Fruit fly (Drosophila melanogaster) S2 (cell line): Measurements from ENCODE around the gene COX6B.

ENCODE experiments used
- CG8478 ChIP-seq: fragments of >200 bp; optimal IDR thresholded peaks from 2 replicates; lab custom pipeline; 2018
- CTCF ChIP-seq, 2 experiments: fragments of >200 bp; optimal IDR thresholded peaks; 2 replicates each; lab custom pipeline; 2018

The COX6B gene

DNA sequence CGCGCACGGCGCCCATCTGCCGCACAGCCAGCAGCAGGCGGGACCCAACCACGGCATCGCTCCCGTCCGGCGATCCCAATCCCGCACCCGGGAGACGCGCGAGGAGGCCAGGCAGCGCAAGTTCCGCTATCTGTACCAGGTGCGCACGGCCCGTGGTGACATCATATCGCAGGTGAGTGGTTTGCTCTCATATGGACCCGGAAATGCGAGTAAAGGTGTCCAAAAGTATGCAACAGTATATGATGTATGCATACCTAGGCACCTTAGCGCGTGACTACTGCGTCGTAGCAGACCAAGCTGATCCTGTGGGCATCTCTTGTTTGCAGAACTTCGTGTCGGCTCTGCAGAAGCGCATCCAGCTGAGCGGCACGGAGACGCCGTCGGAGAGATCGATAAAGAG lies 6.3 kb downstream of the COX6B start:
- TF ChIP-seq CTCF (optimal IDR thresholded peaks at IDR 0.05; lab: Kevin White, UChicago) (no peak), CG8478 (lab: Kevin White, UChicago) (no peak)

DNA sequence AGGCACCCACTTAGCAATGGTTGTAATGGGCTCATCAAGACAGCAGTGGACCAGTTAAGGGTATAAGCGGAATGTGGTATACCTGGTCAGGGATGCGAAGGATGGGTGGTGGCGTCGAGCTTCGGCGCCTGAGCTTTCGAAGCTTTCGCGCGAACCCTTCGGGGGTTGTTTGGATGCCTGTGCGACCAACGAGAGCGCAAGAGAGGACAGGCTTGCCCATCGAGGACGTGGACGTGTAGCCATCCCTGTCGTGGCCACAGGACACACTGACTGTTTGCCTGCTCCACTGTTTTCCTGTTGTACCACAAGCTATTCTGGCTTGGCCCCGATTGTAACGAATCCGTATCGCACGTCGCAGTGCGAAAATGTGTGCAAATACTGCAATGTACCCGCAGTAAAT lies 8.9 kb downstream of the COX6B start, which contains the start of gene CG14234:
Gene CG14234, plus strand, starts transcription at position 301 of the 400 bp plus-strand sequence.
- no peak for TF ChIP-seq CG8478 (lab: Kevin White, UChicago)
- no peak for TF ChIP-seq CTCF (optimal IDR thresholded peaks at IDR 0.05; lab: Kevin White, UChicago)

DNA sequence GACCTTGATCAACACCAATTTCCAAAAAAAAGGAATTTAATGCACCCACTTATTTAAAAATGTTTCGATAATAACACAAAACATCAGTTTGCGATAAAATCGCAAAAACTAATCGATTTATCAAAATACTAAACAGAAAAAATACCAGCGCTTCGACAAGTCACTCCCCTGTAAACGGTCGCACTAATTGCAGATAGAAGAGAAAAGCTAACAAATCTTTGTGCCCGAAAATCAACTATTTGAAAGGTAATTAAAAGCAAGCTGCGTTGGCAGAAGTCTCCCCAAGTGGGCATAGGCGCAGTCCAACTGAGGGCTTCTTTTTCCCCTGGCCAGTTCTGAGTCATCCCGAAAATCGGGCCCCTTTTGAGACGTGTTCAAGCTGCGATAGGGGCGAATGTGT lies 13.3 kb downstream of the COX6B start, which contains the start of gene AP-1-2beta:
Gene AP-1-2beta, plus strand, starts transcription at position 161 of the 400 bp plus-strand sequence.
- TF ChIP-seq CTCF (optimal IDR thresholded peaks at IDR 0.05; lab: Kevin White, UChicago) (no peak), CG8478 (lab: Kevin White, UChicago) (no peak)

DNA sequence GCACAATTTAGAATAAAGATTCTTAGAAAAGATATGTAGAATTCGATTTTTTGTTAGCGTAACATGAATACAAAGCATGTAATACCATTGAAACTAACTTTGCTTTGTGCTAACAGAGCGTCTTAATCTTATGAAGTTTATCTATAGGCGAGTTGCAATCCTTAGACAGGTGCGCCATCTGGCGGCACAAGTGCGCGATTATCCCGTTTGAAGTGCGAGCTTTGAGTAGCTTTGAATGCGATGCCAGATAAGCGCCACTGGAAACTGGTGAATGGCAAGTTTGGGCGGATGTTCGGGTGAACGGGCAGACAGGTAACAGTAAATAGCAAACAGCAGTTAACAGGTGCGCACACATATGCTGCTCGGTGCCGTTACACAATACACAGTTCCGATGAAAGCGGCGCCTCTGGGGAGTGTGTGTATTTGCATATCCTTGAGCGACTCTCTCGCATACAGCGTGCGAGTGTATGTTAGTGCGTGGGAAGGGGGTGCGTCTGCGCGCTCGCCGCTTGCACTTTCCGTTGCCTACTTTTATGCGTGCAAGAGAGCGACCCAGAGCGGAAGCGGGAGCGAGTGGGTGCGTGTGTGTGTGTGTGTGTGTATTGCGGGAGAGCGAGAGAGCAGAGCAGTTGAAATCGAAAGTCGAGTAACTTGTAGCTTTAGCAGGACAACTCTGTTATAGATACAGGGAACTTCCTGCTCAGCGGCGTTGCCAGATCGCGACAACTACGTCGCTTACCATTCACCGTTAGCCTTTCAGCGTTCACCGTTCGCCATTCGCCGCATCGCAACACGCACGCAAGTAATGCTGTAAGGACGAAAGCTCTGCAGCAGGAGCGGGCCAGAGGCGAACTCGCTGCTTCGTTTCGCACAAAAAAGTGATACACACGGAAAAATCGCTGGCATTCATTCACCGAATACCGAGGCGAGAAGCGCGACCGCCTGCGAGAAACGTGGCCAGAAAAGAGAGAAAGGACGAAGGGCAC lies 25.9 kb downstream of the COX6B start, which contains the start of gene CG12531:
Gene CG12531, plus strand, starts transcription at position 936 of the 986 bp plus-strand sequence.
- TF ChIP-seq CG8478 (lab: Kevin White, UChicago) (no peak), CTCF (optimal IDR thresholded peaks at IDR 0.05; lab: Kevin White, UChicago) (peak; percentile 62 to 76)

DNA sequence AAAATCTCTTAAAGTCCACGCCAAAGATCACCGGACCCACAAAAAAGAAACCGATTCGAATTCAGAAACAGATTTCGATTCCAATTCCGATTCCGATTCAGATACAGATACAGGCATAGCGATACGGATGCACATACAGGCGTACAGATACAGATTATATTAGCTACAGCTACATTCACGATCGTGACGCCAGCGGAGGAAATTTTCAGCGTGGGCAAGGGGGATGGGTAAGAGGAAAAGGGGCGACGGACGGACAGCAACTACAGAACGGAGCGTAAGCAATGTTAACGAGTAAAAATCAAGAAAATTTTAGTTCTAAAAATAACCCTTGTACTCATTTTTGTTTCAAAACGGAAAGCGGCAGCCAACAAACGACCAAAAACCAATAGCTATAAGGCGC lies 27.1 kb downstream of the COX6B start:
- TF ChIP-seq CG8478 (lab: Kevin White, UChicago) (no peak), CTCF (optimal IDR thresholded peaks at IDR 0.05; lab: Kevin White, UChicago) (no peak)

DNA sequence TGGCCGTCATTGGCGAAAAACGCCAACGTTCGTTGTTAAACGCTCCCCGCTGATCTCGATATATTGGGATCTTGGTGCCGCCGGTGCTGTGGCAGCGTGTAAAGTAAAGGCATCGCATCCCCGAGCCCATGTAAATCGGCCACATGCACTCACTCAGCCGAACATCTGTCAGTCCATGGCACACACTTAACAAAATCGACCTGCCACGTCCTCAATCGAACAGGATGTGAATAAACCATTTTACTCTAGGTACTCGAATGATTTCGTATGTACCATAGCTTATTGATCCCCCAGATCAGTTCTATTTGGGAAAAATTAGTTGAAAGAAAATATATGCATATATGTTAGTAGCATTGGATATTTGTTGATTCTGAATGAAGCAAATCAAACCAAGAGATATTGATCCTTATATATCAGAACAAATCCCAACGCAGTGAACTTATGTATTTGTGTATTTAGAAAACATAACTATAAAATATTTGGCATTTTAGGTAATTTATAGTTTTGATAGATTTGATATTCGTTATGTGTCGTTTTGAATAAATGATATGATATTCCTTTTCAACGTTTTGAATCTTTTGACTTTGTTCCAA lies 27.7 kb downstream of the COX6B start:
- TF ChIP-seq CTCF (optimal IDR thresholded peaks at IDR 0.05; lab: Kevin White, UChicago) (no peak), CG8478 (lab: Kevin White, UChicago) (no peak)

DNA sequence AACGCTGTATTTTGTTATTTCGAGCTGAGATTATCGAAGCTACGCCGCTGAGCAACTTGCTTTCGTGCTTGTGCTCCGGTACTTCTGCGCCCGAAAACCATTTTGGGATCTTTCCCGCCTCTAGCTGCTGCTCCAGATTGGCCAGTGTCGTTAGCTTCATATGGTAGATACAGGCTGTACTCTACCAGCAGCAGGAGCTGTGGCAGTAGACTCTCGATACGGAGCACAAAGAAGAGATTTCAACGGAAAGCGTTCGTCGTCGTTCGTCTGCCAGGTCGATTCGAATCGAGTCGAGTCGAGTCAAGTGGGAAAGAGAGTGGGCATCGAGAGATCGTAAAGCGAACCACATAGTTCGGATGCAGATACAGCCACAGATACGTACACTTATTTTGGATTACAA lies 29.3 kb downstream of the COX6B start:
- TF ChIP-seq CG8478 (lab: Kevin White, UChicago), result no peak
- TF ChIP-seq CTCF (optimal IDR thresholded peaks at IDR 0.05; lab: Kevin White, UChicago), result no peak

DNA sequence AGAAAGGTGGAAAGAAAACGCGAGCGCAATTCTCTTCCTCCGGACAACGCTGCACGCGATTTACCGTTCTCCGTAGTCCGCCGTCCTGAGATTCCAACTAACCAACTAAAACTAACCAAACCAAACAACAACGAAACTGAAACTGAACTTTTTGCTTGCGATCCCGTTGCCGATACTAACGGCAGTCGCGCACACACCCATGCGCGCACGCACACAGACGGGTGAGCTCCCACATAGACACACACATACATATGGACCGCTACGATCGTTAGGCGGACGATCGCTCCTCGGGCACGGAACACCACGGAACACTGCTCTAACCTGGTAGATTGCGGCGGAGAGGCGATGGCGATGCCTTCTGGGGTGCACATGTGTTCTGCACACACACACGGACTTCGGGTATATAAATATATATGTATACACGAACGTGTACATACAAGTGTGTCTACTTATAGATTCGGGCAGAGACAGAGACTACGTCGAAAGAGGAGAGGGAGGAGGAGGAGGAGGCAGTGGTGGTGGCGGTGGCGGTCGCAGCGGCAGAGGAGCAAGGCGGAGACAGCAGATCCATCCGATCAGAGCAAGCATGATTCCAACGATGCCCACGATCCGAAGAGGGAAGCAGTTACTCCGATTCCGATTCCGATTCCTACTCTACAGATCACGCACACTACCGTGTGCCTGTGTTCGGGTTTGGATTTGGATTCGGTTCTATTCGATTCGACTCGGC lies 31.1 kb downstream of the COX6B start, which contains the start of gene meso18E:
Gene meso18E, minus strand, starts transcription at position 148 of the 730 bp plus-strand sequence.
- TF ChIP-seq CTCF (optimal IDR thresholded peaks at IDR 0.05; lab: Kevin White, UChicago), result no peak
- no peak for TF ChIP-seq CG8478 (lab: Kevin White, UChicago)

DNA sequence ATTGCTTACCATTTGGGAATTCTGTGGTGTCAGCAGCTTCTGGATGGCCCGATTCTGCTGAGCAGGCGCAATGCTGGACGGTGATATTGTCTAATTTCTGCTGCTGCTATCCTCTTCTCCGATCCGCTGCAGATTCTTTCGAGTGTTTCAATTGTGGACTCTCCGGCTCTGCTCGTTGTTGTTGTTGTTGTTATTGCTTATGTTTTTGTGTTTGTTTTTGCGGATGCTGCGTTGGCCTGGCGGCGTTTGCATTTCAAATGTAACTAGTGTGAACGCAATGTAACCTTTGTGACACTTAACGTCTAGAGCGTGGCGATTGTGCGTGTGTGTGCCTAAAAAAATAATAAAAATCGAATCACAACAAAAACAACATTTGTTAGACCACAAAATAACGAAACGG lies 32.2 kb downstream of the COX6B start:
- TF ChIP-seq CTCF (optimal IDR thresholded peaks at IDR 0.05; lab: Kevin White, UChicago), result no peak
- TF ChIP-seq CG8478 (lab: Kevin White, UChicago), result no peak

DNA sequence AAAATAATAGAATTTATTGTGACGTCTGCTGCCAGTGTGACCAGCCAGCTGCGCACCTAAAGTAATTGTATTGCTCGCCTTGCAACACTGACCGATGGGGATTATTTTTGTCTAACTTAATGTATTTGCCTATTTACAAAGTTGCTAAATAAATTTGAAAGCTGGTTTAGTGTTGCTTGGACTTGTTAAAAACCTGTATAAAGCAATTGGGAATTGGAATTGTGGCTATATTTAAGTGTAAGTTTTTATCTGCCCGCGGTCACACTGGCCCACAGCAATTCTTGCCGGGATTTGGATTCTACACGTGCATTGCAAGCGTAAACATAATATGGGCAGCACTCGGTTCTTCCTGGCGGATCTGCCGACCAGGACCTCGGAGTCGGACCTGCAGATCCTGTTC lies 40.1 kb downstream of the COX6B start, which contains the start of the genes CG14230 and CG14232:
Gene CG14230, plus strand, starts transcription at position 94 of the 400 bp plus-strand sequence.
Gene CG14232, minus strand, starts transcription at position 177 of the 400 bp plus-strand sequence.
- no peak for TF ChIP-seq CTCF (optimal IDR thresholded peaks at IDR 0.05; lab: Kevin White, UChicago)
- TF ChIP-seq CG8478 (lab: Kevin White, UChicago), result no peak

DNA sequence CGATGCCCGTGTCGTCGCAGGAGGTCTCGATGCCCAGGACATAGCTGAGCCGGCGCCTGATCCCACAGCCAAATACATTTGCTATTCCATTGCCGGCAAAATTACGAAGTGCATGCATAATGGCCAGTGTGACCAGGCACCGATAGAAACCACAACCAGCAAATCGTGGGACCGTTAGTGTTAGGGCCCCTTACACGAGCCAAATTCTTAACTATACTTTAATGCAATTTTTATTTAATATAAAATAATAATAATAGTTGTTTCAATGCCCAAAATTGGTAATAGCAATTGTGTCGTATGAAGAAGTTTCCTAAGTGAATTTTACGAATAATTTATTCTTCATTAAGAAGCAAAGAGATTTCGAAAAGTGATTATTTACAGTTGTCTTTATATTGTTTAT lies 42.5 kb downstream of the COX6B start, which contains the start of gene Tcs4:
Gene Tcs4, minus strand, starts transcription at position 145 of the 400 bp plus-strand sequence.
- TF ChIP-seq CG8478 (lab: Kevin White, UChicago) (no peak), CTCF (optimal IDR thresholded peaks at IDR 0.05; lab: Kevin White, UChicago) (no peak)

DNA sequence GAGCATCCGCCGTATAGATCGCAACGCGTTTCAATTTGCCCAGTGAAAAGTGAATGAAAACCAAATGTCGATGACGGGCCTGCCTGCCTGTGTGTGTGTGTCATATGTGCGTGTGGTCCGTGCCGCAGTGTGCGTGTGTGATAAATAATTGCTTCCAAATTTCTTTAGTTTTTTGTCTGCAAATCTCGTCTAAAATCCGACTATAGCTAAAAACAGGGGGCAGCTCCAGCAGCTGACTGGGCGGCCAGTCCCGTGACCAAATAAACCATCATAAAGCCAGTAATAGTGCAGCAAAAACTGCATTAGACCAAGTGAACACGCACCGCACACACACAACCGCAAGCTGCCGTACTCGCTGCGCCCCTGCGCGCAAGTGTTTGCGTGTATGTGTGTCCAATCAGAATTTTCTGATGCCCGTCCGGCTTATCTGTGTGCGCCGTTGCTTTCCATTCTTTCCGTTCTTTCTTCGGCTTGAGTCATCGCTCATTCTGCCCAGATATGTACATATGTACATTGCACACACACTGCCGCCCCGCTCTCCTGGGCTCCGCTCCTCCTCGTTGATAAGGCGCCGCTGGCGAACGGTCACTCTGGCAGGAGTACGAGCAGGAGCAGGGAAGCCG lies 46.8 kb downstream of the COX6B start:
- TF ChIP-seq CTCF (optimal IDR thresholded peaks at IDR 0.05; lab: Kevin White, UChicago) (no peak), CG8478 (lab: Kevin White, UChicago) (no peak)

DNA sequence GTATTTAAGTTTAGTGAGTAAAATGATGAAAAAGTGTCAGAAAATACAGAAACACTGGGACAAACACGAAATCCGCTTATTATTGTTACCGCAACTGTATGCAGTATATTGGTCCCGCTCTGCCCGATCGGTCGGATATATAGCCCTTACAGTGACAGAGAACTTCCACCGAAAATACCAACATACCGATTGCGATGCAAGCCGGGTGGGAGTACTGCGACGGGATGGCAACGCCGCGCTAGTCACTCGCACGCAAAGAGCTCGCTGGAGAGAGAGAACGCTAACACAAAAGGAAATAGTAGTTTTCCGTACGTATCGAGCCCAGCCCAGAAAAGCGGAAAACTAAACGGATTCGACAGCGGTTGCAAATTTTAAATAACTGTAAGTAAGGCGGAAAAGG lies 47.3 kb downstream of the COX6B start, which contains the start of gene Cdc42:
Gene Cdc42, plus strand, starts transcription at position 247 of the 400 bp plus-strand sequence.
- TF ChIP-seq CTCF (optimal IDR thresholded peaks at IDR 0.05; lab: Kevin White, UChicago) (peak in 1 of 2 experiments; percentile 12), CG8478 (lab: Kevin White, UChicago) (no peak)
